Comparison of ENCODE assay signal across 4 fruit fly cellular contexts in genomic region chrX:2624525-2625006, dm6.
TF ChIP-seq lines count a peak whose summit lies in the region.

TSS of gene brv3 (minus strand) at chrX:2624575.
TSS of gene Pi4KIIIalpha (plus strand) at chrX:2624804.

- no peak for TF ChIP-seq CTCF in whole organism, embryonic (GFP tag; optimal IDR thresholded peaks at IDR 0.05; lab: Kevin White, UChicago)

TF ChIP-seq in whole organism, adult, 20 proteins besides CTCF, POLR2A, EP300 and RAD21:
- TF ChIP-seq CG33017 (tag; optimal IDR thresholded peaks at IDR 0.05; lab: Kevin White, UChicago) = no peak
- TF ChIP-seq tj (GFP tag; optimal IDR thresholded peaks at IDR 0.05; lab: Kevin White, UChicago) = no peak
- peak; percentile 2 for TF ChIP-seq Mnt (GFP tag; optimal IDR thresholded peaks at IDR 0.05; lab: Kevin White, UChicago)
- TF ChIP-seq bab1 (GFP tag; optimal IDR thresholded peaks at IDR 0.05; lab: Kevin White, UChicago) = peak; percentile 6
- no peak for TF ChIP-seq kay (GFP tag; lab: Kevin White, UChicago; ENCODE audit: borderline replicate concordance)
- TF ChIP-seq CG14711 (tag; optimal IDR thresholded peaks at IDR 0.05; lab: Kevin White, UChicago) = no peak
- TF ChIP-seq CG1620 (GFP tag; optimal IDR thresholded peaks at IDR 0.05; lab: Kevin White, UChicago) = no peak
- no peak for TF ChIP-seq CG7045 (GFP tag; optimal IDR thresholded peaks at IDR 0.05; lab: Kevin White, UChicago)
- no peak for TF ChIP-seq Hr96 (GFP tag; optimal IDR thresholded peaks at IDR 0.05; lab: Kevin White, UChicago)
- no peak for TF ChIP-seq cic (GFP tag; optimal IDR thresholded peaks at IDR 0.05; lab: Kevin White, UChicago)
- TF ChIP-seq CG5204 (GFP tag; optimal IDR thresholded peaks at IDR 0.05; lab: Kevin White, UChicago) = no peak

TF ChIP-seq in whole organism, embryonic, 481 proteins besides CTCF, POLR2A, EP300 and RAD21 (continues in another document):
- TF ChIP-seq tio (GFP tag; optimal IDR thresholded peaks at IDR 0.05; lab: Kevin White, UChicago) = no peak
- peak; percentile 48; the same call in 1 of the 4 replicates for TF ChIP-seq Dll (GFP tag; IDR thresholded peaks at IDR 0.05; lab: Robert Waterston, UW; ENCODE audit: partially characterized antibody)
- peak in 1 of 2 experiments; percentile 33 for TF ChIP-seq Pdp1 (GFP tag; optimal IDR thresholded peaks at IDR 0.05; lab: Kevin White, UChicago)
- TF ChIP-seq ken (GFP tag; IDR thresholded peaks at IDR 0.05; lab: Robert Waterston, UW) = no peak
- peak; percentile 34; the same call in 1 of the 2 replicates for TF ChIP-seq CG13287 (GFP tag; IDR thresholded peaks at IDR 0.05; lab: Robert Waterston, UW; ENCODE audit: partially characterized antibody)
- TF ChIP-seq Oli (tag; optimal IDR thresholded peaks at IDR 0.05; lab: Kevin White, UChicago) = no peak
- TF ChIP-seq Gsc (GFP tag; IDR thresholded peaks at IDR 0.05; lab: Robert Waterston, UW) = no peak
- TF ChIP-seq CG6813 (GFP tag; optimal IDR thresholded peaks at IDR 0.05; lab: Kevin White, UChicago) = no peak
- peak; percentile 42 for TF ChIP-seq phol (tag; optimal IDR thresholded peaks at IDR 0.05; lab: Kevin White, UChicago)
- no peak for TF ChIP-seq gcm2 (GFP tag; optimal IDR thresholded peaks at IDR 0.05; lab: Kevin White, UChicago)
- TF ChIP-seq NfI (GFP tag; optimal IDR thresholded peaks at IDR 0.05; lab: Kevin White, UChicago) = no peak
- no peak for TF ChIP-seq ssp (GFP tag; IDR thresholded peaks at IDR 0.05; lab: Robert Waterston, UW)
- TF ChIP-seq MBD-R2 (GFP tag; IDR thresholded peaks at IDR 0.05; lab: Robert Waterston, UW) = peak; percentile 73
- no peak for TF ChIP-seq pho (GFP tag; optimal IDR thresholded peaks at IDR 0.05; lab: Kevin White, UChicago)
- TF ChIP-seq D19B (GFP tag; optimal IDR thresholded peaks at IDR 0.05; lab: Kevin White, UChicago) = no peak
- peak; percentile 54 for TF ChIP-seq amos (GFP tag; IDR thresholded peaks at IDR 0.05; lab: Robert Waterston, UW; ENCODE audit: partially characterized antibody)
- TF ChIP-seq ci (GFP tag; IDR thresholded peaks at IDR 0.05; lab: Robert Waterston, UW) = no peak
- no peak for TF ChIP-seq CG14441 (GFP tag; IDR thresholded peaks at IDR 0.05; lab: Robert Waterston, UW)
- peak; percentile 98 for TF ChIP-seq Myb (GFP tag; optimal IDR thresholded peaks at IDR 0.05; lab: Kevin White, UChicago)
- peak; percentile 71 for TF ChIP-seq Dp (GFP tag; optimal IDR thresholded peaks at IDR 0.05; lab: Kevin White, UChicago)
- TF ChIP-seq usp (GFP tag; optimal IDR thresholded peaks at IDR 0.05; lab: Kevin White, UChicago) = no peak
- TF ChIP-seq shn (GFP tag; optimal IDR thresholded peaks at IDR 0.05; lab: Kevin White, UChicago) = no peak
- TF ChIP-seq CG14050 (GFP tag; IDR thresholded peaks at IDR 0.05; lab: Robert Waterston, UW) = no peak
- no peak for TF ChIP-seq CG1233 (GFP tag; optimal IDR thresholded peaks at IDR 0.05; lab: Kevin White, UChicago)
- peak; percentile 63; the same call in 2 of the 3 replicates for TF ChIP-seq row (GFP tag; IDR thresholded peaks at IDR 0.05; lab: Robert Waterston, UW)
- no peak for TF ChIP-seq ind (GFP tag; optimal IDR thresholded peaks at IDR 0.05; lab: Kevin White, UChicago)
- TF ChIP-seq CG18476 (GFP tag; optimal IDR thresholded peaks at IDR 0.05; lab: Kevin White, UChicago) = no peak

TF ChIP-seq in whole organism, prepupa, 60 proteins besides CTCF, POLR2A, EP300 and RAD21:
- TF ChIP-seq Ets21C (GFP tag; optimal IDR thresholded peaks at IDR 0.05; lab: Kevin White, UChicago) (no peak), CG1621 (tag; optimal IDR thresholded peaks at IDR 0.05; lab: Kevin White, UChicago) (no peak), pdm3 (GFP tag; optimal IDR thresholded peaks at IDR 0.05; lab: Kevin White, UChicago) (no peak), CG6163 (GFP tag; IDR thresholded peaks at IDR 0.05; lab: Robert Waterston, UW) (0 out of 3 replicates have a peak, but pooled peaks have one; percentile 26)

TF ChIP-seq in whole organism, pupa, 21 proteins besides CTCF, POLR2A, EP300 and RAD21:
- TF ChIP-seq gl (tag; optimal IDR thresholded peaks at IDR 0.05; lab: Kevin White, UChicago) (no peak), CG4496 (GFP tag; IDR thresholded peaks at IDR 0.05; lab: Robert Waterston, UW) (0 out of 3 replicates have a peak, but pooled peaks have one; percentile 24)
